Worm (Caenorhabditis elegans) whole organism, L4 larva: Measurements from ENCODE around the gene arl-5.

ENCODE experiments used
- F37D6.2 ChIP-seq: sonication (generic microtip); optimal IDR thresholded peaks from 2 replicates; lab custom pipeline; 2016; ENCODE audit warnings: mild to moderate bottlenecking, missing genetic modification characterization, missing compliant biosample characterization
- F44E2.7 ChIP-seq: fragments of 200-800 bp; sonication (Bioruptor generic); IDR thresholded peaks from 2 replicates; pipeline ENCODE4 v2.1.2; 2022; ENCODE audit warnings: missing genetic modification characterization, missing compliant biosample characterization
- F49E8.2 ChIP-seq: sonication (generic microtip); optimal IDR thresholded peaks from 2 replicates; lab custom pipeline; 2016; ENCODE audit warnings: missing compliant biosample characterization, mild to moderate bottlenecking, missing genetic modification characterization, borderline replicate concordance
- R02D3.7 ChIP-seq: fragments of 150-350 bp; sonication (generic microtip); optimal IDR thresholded peaks from 3 replicates; lab custom pipeline; 2014; ENCODE audit warnings: missing biosample characterization, missing genetic modification characterization
- T20F7.1 ChIP-seq: fragments of 200-800 bp; sonication (Bioruptor generic); optimal IDR thresholded peaks from 2 replicates; lab custom pipeline; 2018; ENCODE audit warnings: mild to moderate bottlenecking, missing genetic modification characterization, missing compliant biosample characterization
- T26A8.4 ChIP-seq: fragments of 200-800 bp; sonication (Bioruptor generic); IDR thresholded peaks from 2 replicates; pipeline ENCODE4 v1.3.6; 2022; ENCODE audit warnings: missing genetic modification characterization, missing compliant biosample characterization
- Y48G9A.11 ChIP-seq: fragments of 200-800 bp; sonication (Bioruptor generic); IDR thresholded peaks from 2 replicates; pipeline ENCODE4 v1.3.6; 2022; ENCODE audit warnings: missing genetic modification reagents, missing genetic modification characterization, missing compliant biosample characterization
- Y5F2A.4 ChIP-seq: fragments of 200-800 bp; sonication (Bioruptor generic); optimal IDR thresholded peaks from 2 replicates; lab custom pipeline; 2018; ENCODE audit warnings: mild to moderate bottlenecking, missing genetic modification characterization, missing compliant biosample characterization
- ZK337.2 ChIP-seq: fragments of 200-800 bp; sonication (Bioruptor generic); IDR thresholded peaks from 2 replicates; pipeline ENCODE4 v1.3.6; 2022; ENCODE audit warnings: missing genetic modification reagents, missing genetic modification characterization, missing compliant biosample characterization
- aly-2 ChIP-seq: sonication (generic microtip); optimal IDR thresholded peaks from 2 replicates; lab custom pipeline; 2018; ENCODE audit warnings: missing biosample characterization, missing genetic modification characterization
- ama-1 ChIP-seq: fragments of 150-350 bp; optimal IDR thresholded peaks from 2 replicates; lab custom pipeline; 2014; ENCODE audit warnings: inconsistent platforms, mixed read lengths
- arid-1 ChIP-seq: fragments of 200-800 bp; sonication (Bioruptor generic); conservative IDR thresholded peaks from 2 replicates; pipeline ENCODE4 v1.3.6; 2022; ENCODE audit warnings: missing genetic modification reagents, missing genetic modification characterization, missing compliant biosample characterization
- attf-4 ChIP-seq: sonication (generic microtip); optimal IDR thresholded peaks from 3 replicates; lab custom pipeline; 2017; ENCODE audit warnings: missing biosample characterization, missing genetic modification characterization
- ceh-20 ChIP-seq: fragments of 200-800 bp; sonication (Bioruptor generic); IDR thresholded peaks from 2 replicates; pipeline ENCODE4 v1.3.6; 2022; ENCODE audit warnings: missing genetic modification reagents, missing genetic modification characterization, missing compliant biosample characterization
- ceh-28 ChIP-seq: fragments of 150-350 bp; optimal IDR thresholded peaks from 2 replicates; lab custom pipeline; 2014; ENCODE audit warnings: missing biosample characterization, missing genetic modification reagents, missing genetic modification characterization
- ceh-44 ChIP-seq: fragments of 200-800 bp; sonication (Bioruptor generic); IDR thresholded peaks from 2 replicates; pipeline ENCODE4 v1.3.6; 2022; ENCODE audit warnings: missing genetic modification reagents, missing genetic modification characterization, missing compliant biosample characterization
- ceh-62 ChIP-seq: sonication (generic microtip); optimal IDR thresholded peaks from 2 replicates; lab custom pipeline; 2017; ENCODE audit warnings: missing biosample characterization, missing genetic modification characterization
- ceh-82 ChIP-seq: sonication (generic microtip); optimal IDR thresholded peaks from 2 replicates; lab custom pipeline; 2017; ENCODE audit warnings: missing biosample characterization, missing genetic modification characterization
- ces-1 ChIP-seq: fragments of 150-350 bp; sonication (generic microtip); optimal IDR thresholded peaks from 4 replicates; lab custom pipeline; 2014; ENCODE audit warnings: missing biosample characterization, missing genetic modification reagents, missing genetic modification characterization
- cey-2 ChIP-seq: sonication (generic microtip); optimal IDR thresholded peaks from 3 replicates; lab custom pipeline; 2017; ENCODE audit warnings: missing genetic modification characterization, mild to moderate bottlenecking, missing compliant biosample characterization, antibody characterized with exemption, borderline replicate concordance; ENCODE audit not compliant: insufficient read depth
- daf-12 ChIP-seq: fragments of 150-350 bp; optimal IDR thresholded peaks from 2 replicates; lab custom pipeline; 2014; ENCODE audit warnings: missing biosample characterization, missing genetic modification reagents, missing genetic modification characterization
- daf-16 ChIP-seq, 3 experiments: sonication (generic microtip); optimal IDR thresholded peaks; 2 replicates each; lab custom pipeline; 2016 to 2017; ENCODE audit warnings: missing genetic modification characterization in 3 of 3, missing genetic modification reagents in 3 of 3, mild to moderate bottlenecking in 2 of 3, missing compliant biosample characterization in 2 of 3, missing biosample characterization in 1 of 3, moderate library complexity in 1 of 3
- daf-8 ChIP-seq: fragments of 200-800 bp; sonication (Bioruptor generic); IDR thresholded peaks from 2 replicates; pipeline ENCODE4 v1.3.6; 2022; ENCODE audit warnings: missing genetic modification characterization, missing compliant biosample characterization
- dmd-9 ChIP-seq: fragments of 200-800 bp; sonication (Bioruptor generic); IDR thresholded peaks from 2 replicates; pipeline ENCODE4 v1.3.6; 2022; ENCODE audit warnings: missing genetic modification reagents, missing genetic modification characterization, missing compliant biosample characterization
- dpl-1 ChIP-seq: fragments of 150-350 bp; optimal IDR thresholded peaks from 2 replicates; lab custom pipeline; 2014; ENCODE audit warnings: missing biosample characterization, missing genetic modification reagents, missing genetic modification characterization
- gei-8 ChIP-seq: fragments of 200-800 bp; sonication (Bioruptor generic); optimal IDR thresholded peaks from 2 replicates; lab custom pipeline; 2018; ENCODE audit warnings: mild to moderate bottlenecking, missing genetic modification characterization, missing compliant biosample characterization
- hmg-1.1 ChIP-seq: fragments of 200-800 bp; sonication (Bioruptor generic); IDR thresholded peaks from 2 replicates; pipeline ENCODE4 v1.3.6; 2022; ENCODE audit warnings: missing genetic modification reagents, missing genetic modification characterization, missing compliant biosample characterization
- lin-13 ChIP-seq: fragments of 150-350 bp; optimal IDR thresholded peaks from 2 replicates; lab custom pipeline; 2014; ENCODE audit warnings: missing biosample characterization, missing genetic modification reagents, missing genetic modification characterization
- lin-15B ChIP-seq: fragments of 150-350 bp; sonication (generic microtip); optimal IDR thresholded peaks from 3 replicates; lab custom pipeline; 2014; ENCODE audit warnings: missing biosample characterization, missing genetic modification characterization
- lin-38 ChIP-seq: fragments of 200-800 bp; sonication (Bioruptor generic); IDR thresholded peaks from 2 replicates; pipeline ENCODE4 v1.3.6; 2022; ENCODE audit warnings: missing genetic modification reagents, missing genetic modification characterization, missing compliant biosample characterization
- lin-39 ChIP-seq: fragments of 150-350 bp; optimal IDR thresholded peaks from 2 replicates; lab custom pipeline; 2014; ENCODE audit warnings: missing biosample characterization, missing genetic modification reagents, missing genetic modification characterization
- nhr-10 ChIP-seq: fragments of 150-350 bp; optimal IDR thresholded peaks from 2 replicates; lab custom pipeline; 2014; ENCODE audit warnings: missing biosample characterization, missing genetic modification characterization
- nhr-102 ChIP-seq: sonication (generic microtip); optimal IDR thresholded peaks from 2 replicates; lab custom pipeline; 2016; ENCODE audit warnings: mild to moderate bottlenecking, missing genetic modification characterization, moderate library complexity, missing compliant biosample characterization
- nhr-237 ChIP-seq: sonication (generic microtip); optimal IDR thresholded peaks from 2 replicates; lab custom pipeline; 2017; ENCODE audit warnings: missing biosample characterization, missing genetic modification characterization
- nhr-28 ChIP-seq: fragments of 150-350 bp; optimal IDR thresholded peaks from 2 replicates; lab custom pipeline; 2014; ENCODE audit warnings: missing biosample characterization, missing genetic modification characterization
- nhr-76 ChIP-seq: fragments of 150-350 bp; optimal IDR thresholded peaks from 2 replicates; lab custom pipeline; 2014; ENCODE audit warnings: missing biosample characterization, missing genetic modification characterization
- nhr-77 ChIP-seq: fragments of 150-350 bp; optimal IDR thresholded peaks from 2 replicates; lab custom pipeline; 2014; ENCODE audit warnings: missing biosample characterization, missing genetic modification characterization
- pha-4 ChIP-seq, 2 experiments: fragments of 150-350 bp in 1 of 2; fragments of 200-800 bp in 1 of 2; sonication (Bioruptor generic) in 1 of 2; IDR thresholded peaks in 1 of 2; optimal IDR thresholded peaks in 1 of 2; 2 replicates each; pipeline versions ENCODE4 v1.3.6 to Lab custom; 2014 to 2022; ENCODE audit warnings: missing genetic modification characterization in 2 of 2, missing genetic modification reagents in 2 of 2, missing biosample characterization in 1 of 2, missing compliant biosample characterization in 1 of 2
- rbr-2 ChIP-seq: sonication (generic microtip); optimal IDR thresholded peaks from 2 replicates; lab custom pipeline; 2016; ENCODE audit warnings: missing genotype, missing genetic modification characterization, missing compliant biosample characterization
- skn-1 ChIP-seq: fragments of 150-350 bp; optimal IDR thresholded peaks from 2 replicates; lab custom pipeline; 2014; ENCODE audit warnings: missing biosample characterization, missing genetic modification characterization
- snpc-1.2 ChIP-seq: fragments of 200-800 bp; sonication (Bioruptor generic); IDR thresholded peaks from 2 replicates; pipeline ENCODE4 v1.3.6; 2022; ENCODE audit warnings: missing genetic modification reagents, missing genetic modification characterization, missing compliant biosample characterization
- spr-1 ChIP-seq: sonication (generic microtip); optimal IDR thresholded peaks from 2 replicates; lab custom pipeline; 2016; ENCODE audit warnings: mild to moderate bottlenecking, missing genetic modification characterization, missing compliant biosample characterization
- tra-1 ChIP-seq: fragments of 200-800 bp; sonication (Bioruptor generic); IDR thresholded peaks from 2 replicates; pipeline ENCODE4 v1.3.6; 2022; ENCODE audit warnings: missing genetic modification reagents, missing genetic modification characterization, missing compliant biosample characterization
- unc-130 ChIP-seq: sonication (generic microtip); optimal IDR thresholded peaks from 2 replicates; lab custom pipeline; 2016; ENCODE audit warnings: missing genetic modification reagents, missing genetic modification characterization, missing compliant biosample characterization
- unc-62 ChIP-seq, 3 experiments: fragments of 150-350 bp in 1 of 3; sonication (generic microtip); optimal IDR thresholded peaks in 2 of 3; peaks in 1 of 3; 1 replicate in 1 of 3; 2 replicates in 2 of 3; lab custom pipeline; 2014 to 2017; ENCODE audit warnings: missing biosample characterization in 3 of 3, missing genetic modification characterization in 3 of 3, missing genetic modification reagents in 3 of 3, missing genotype in 1 of 3
- vab-7 ChIP-seq: fragments of 200-800 bp; sonication (Bioruptor generic); IDR thresholded peaks from 2 replicates; pipeline ENCODE4 v1.3.6; 2022; ENCODE audit warnings: missing genetic modification reagents, missing genetic modification characterization, missing compliant biosample characterization
- zfp-2 ChIP-seq: sonication (generic microtip); optimal IDR thresholded peaks from 2 replicates; lab custom pipeline; 2016; ENCODE audit warnings: mild to moderate bottlenecking, missing genetic modification characterization, missing compliant biosample characterization
- zfp-3 ChIP-seq: fragments of 200-800 bp; sonication (Bioruptor generic); conservative IDR thresholded peaks from 2 replicates; pipeline ENCODE4 v1.3.6; 2022; ENCODE audit warnings: missing genetic modification reagents, missing genetic modification characterization, missing compliant biosample characterization
- zip-2 ChIP-seq: fragments of 150-350 bp; optimal IDR thresholded peaks from 2 replicates; lab custom pipeline; 2014; ENCODE audit warnings: missing biosample characterization, missing genetic modification characterization

Gene arl-5

DNA sequence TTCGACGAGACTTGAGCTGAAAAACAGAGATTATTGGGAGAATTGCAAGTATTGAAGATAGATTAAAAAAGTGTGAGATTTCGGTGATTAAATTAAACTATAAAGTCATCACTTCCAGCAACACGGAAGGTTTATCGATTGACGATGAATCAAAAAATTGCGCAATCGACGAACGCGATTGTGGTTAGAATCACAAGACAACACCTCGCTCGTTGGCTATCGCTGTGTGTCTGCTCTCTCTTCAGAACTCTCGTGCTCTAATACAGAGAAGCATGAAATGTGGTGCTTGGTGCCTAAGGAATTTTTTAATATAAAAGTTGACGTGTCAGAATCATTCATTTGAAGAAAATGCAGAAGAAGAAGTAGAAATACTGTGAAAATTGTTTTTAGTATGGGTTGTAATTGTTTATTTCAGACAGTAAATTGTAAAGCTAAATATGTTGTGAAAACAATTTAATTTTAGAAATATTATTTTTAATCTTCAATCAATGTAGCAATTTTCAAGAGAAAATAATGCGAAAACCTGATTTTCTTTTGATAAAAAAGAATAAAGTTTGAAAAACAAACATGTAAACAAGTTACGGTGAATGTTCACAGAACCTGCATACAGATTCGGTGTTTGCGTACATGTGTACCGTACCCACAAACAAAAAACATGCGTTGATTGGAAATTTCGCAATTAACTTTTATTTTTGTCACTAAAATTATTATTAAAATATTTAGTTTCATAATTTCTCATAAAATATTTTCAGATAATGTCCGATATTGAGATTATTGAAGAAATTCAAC is 4.3 kb downstream of the arl-5 start, which contains the start of the genes ZK632.10 and ZK632.11 (continued):
- TF ChIP-seq hmg-1.1 (GFP tag; lab: Robert Waterston, UW) (no peak), cey-2 (tag; lab: Kevin White, UChicago) (no peak), daf-16 (GFP tag; optimal IDR thresholded peaks at IDR 0.05; lab: Kevin White, UChicago) (peak in 1 of 2 experiments; percentile 27), daf-16 (tag; optimal IDR thresholded peaks at IDR 0.05; lab: Kevin White, UChicago) (peak; percentile 93), ceh-82 (tag; lab: Kevin White, UChicago) (no peak), nhr-77 (tag; lab: Kevin White, UChicago) (no peak), daf-8 (GFP tag; lab: Robert Waterston, UW) (no peak), zfp-2 (no peak), rbr-2 (tag; lab: Kevin White, UChicago) (peak; percentile 6), lin-38 (GFP tag; lab: Robert Waterston, UW) (peak; percentile 34), unc-130 (GFP tag; lab: Kevin White, UChicago) (peak; percentile 56), dmd-9 (GFP tag; lab: Robert Waterston, UW) (no peak), F49E8.2 (no peak), ceh-44 (GFP tag; lab: Robert Waterston, UW) (no peak), Y5F2A.4 (GFP tag; lab: Kevin White, UChicago) (no peak), ceh-28 (tag; lab: Kevin White, UChicago) (no peak), dpl-1 (GFP tag; lab: Kevin White, UChicago) (peak; percentile 40), ces-1 (GFP tag; lab: Kevin White, UChicago) (no peak), pha-4 (GFP tag; IDR thresholded peaks at IDR 0.05; lab: Robert Waterston, UW) (no peak), pha-4 (tag; optimal IDR thresholded peaks at IDR 0.05; lab: Kevin White, UChicago) (peak; percentile 87), tra-1 (GFP tag; lab: Robert Waterston, UW) (no peak), skn-1 (tag; lab: Kevin White, UChicago) (no peak), T20F7.1 (peak; percentile 32), zip-2 (tag; lab: Kevin White, UChicago) (no peak), T26A8.4 (GFP tag; lab: Robert Waterston, UW) (no peak), ZK337.2 (GFP tag; lab: Robert Waterston, UW) (no peak), nhr-237 (tag; lab: Kevin White, UChicago) (no peak), daf-12 (tag; lab: Kevin White, UChicago) (no peak), arid-1 (GFP tag; lab: Robert Waterston, UW) (no peak), vab-7 (no peak), F37D6.2 (tag; lab: Kevin White, UChicago) (no peak), lin-15B (tag; lab: Kevin White, UChicago) (no peak), nhr-102 (tag; lab: Kevin White, UChicago) (no peak), unc-62 (GFP tag; optimal IDR thresholded peaks at IDR 0.05 in 1 of 2; lab: Kevin White, UChicago) (peak in 1 of 2 experiments; percentile 74), unc-62 (tag; optimal IDR thresholded peaks at IDR 0.05; lab: Kevin White, UChicago) (no peak), nhr-28 (tag; lab: Kevin White, UChicago) (no peak), ceh-20 (GFP tag; lab: Robert Waterston, UW) (no peak), Y48G9A.11 (GFP tag; lab: Robert Waterston, UW) (no peak), ama-1 (no peak), attf-4 (no peak), aly-2 (tag; lab: Kevin White, UChicago) (no peak), F44E2.7 (no peak), R02D3.7 (tag; lab: Kevin White, UChicago) (no peak), zfp-3 (GFP tag; lab: Robert Waterston, UW) (no peak), snpc-1.2 (no peak), lin-39 (tag; lab: Kevin White, UChicago) (no peak), lin-13 (GFP tag; lab: Kevin White, UChicago) (no peak), spr-1 (tag; lab: Kevin White, UChicago) (no peak), nhr-10 (tag; lab: Kevin White, UChicago) (no peak), gei-8 (GFP tag; lab: Kevin White, UChicago) (no peak), nhr-76 (tag; lab: Kevin White, UChicago) (no peak), ceh-62 (tag; lab: Kevin White, UChicago) (no peak)
